Worm (Caenorhabditis elegans): ENCODE data around the gene actl-1.

DNA sequence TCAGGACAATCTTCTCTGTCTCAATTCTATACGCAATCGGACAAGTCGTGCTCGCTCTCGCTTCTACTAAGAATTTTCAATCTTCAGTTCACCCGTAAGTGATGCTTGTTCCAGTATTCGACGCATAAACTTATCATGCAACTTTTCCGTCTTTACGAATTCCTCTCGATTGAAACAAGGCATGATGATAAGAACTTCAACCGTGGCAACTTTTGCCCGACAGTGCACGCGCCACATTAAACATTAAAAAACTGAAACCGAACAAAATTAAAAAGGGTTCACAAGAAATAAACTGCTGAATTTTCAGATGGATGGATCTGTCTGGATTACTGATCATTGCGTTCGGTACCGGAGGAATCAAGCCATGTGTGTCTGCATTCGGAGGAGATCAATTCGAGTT lies 41.2 kb downstream of the actl-1 start:
- TF ChIP-seq dao-5 (tag; optimal IDR thresholded peaks at IDR 0.05) (no peak), him-1 (tag; optimal IDR thresholded peaks at IDR 0.05) (no peak), W03F9.2 (tag; optimal IDR thresholded peaks at IDR 0.05) (no peak)
